Fruit fly (Drosophila melanogaster) whole organism, pupa: ENCODE measurements around the gene mRpL19.

ENCODE experiments used
- CG10348 ChIP-seq: fragments of 200-800 bp; sonication (Bioruptor generic); IDR thresholded peaks from 2 replicates; pipeline ENCODE4 v1.3.6; 2022; ENCODE audit warnings: missing biosample characterization, missing genetic modification characterization
- CG12605 ChIP-seq: fragments of 200-800 bp; sonication (Bioruptor generic); IDR thresholded peaks from 2 replicates; pipeline ENCODE4 v1.3.6; 2022; ENCODE audit warnings: missing biosample characterization, missing genetic modification characterization
- CG13204 ChIP-seq: fragments of 200-800 bp; sonication (Bioruptor generic); optimal IDR thresholded peaks from 2 replicates; lab custom pipeline; 2018; ENCODE audit warnings: missing biosample characterization, mild to moderate bottlenecking, missing genetic modification characterization, moderate library complexity
- CG15710 ChIP-seq: fragments of 200-800 bp; sonication (Bioruptor generic); optimal IDR thresholded peaks from 2 replicates; lab custom pipeline; 2018; ENCODE audit warnings: missing biosample characterization, mild to moderate bottlenecking, missing genetic modification characterization, moderate library complexity
- CG17806 ChIP-seq: fragments of 200-800 bp; sonication (Bioruptor generic); optimal IDR thresholded peaks from 2 replicates; lab custom pipeline; 2018; ENCODE audit warnings: missing biosample characterization, mild to moderate bottlenecking, missing genetic modification characterization, moderate library complexity
- CG32121 ChIP-seq: fragments of 200-800 bp; sonication (Bioruptor generic); IDR thresholded peaks from 2 replicates; pipeline ENCODE4 v1.3.6; 2022; ENCODE audit warnings: missing biosample characterization, missing genetic modification characterization
- CG8159 ChIP-seq: fragments of 200-800 bp; sonication (Bioruptor generic); optimal IDR thresholded peaks from 3 replicates; lab custom pipeline; 2018; ENCODE audit warnings: missing biosample characterization, mild to moderate bottlenecking, missing genetic modification characterization, moderate library complexity
- Ets98B ChIP-seq: fragments of 200-800 bp; sonication (Bioruptor generic); IDR thresholded peaks from 2 replicates; pipeline ENCODE4 v1.3.6; 2022; ENCODE audit warnings: missing biosample characterization, missing genetic modification characterization
- Pif1A ChIP-seq: fragments of 200-800 bp; sonication (Bioruptor generic); optimal IDR thresholded peaks from 3 replicates; lab custom pipeline; 2016; ENCODE audit warnings: missing biosample characterization, missing genetic modification characterization
- fd96Ca ChIP-seq: fragments of 200-800 bp; sonication (Bioruptor generic); IDR thresholded peaks from 3 replicates; pipeline ENCODE4 v1.3.6; 2022; ENCODE audit warnings: missing biosample characterization, missing genetic modification characterization

- TF ChIP-seq CG32121: no peak
- TF ChIP-seq Ets98B (GFP tag; lab: Robert Waterston, UW): 0 out of 2 replicates have a peak, but pooled peaks have one; percentile 3
- no peak for TF ChIP-seq CG8159
- TF ChIP-seq CG17806 (tag; lab: Kevin White, UChicago): no peak
- no peak for TF ChIP-seq Pif1A (GFP tag; lab: Kevin White, UChicago)
- TF ChIP-seq CG10348 (GFP tag; lab: Robert Waterston, UW): no peak
- TF ChIP-seq CG15710 (tag; lab: Kevin White, UChicago): no peak
- no peak for TF ChIP-seq CG13204 (GFP tag; lab: Kevin White, UChicago)
- no peak for TF ChIP-seq CG12605
- TF ChIP-seq fd96Ca (GFP tag; lab: Robert Waterston, UW): no peak
Measured at dm6 chr3R:8668024-8668856, 5.7 kb upstream of the mRpL19 start.
